Worm (Caenorhabditis elegans) whole organism, L1 larva: ENCODE results near the gene F12A10.9.

Experiments used
- F16B12.6 ChIP-seq: fragments of 150-350 bp; optimal IDR thresholded peaks from 2 replicates; lab custom pipeline; 2014; ENCODE audit warnings: missing biosample characterization, missing genetic modification characterization
- hlh-4 ChIP-seq: sonication (generic microtip); optimal IDR thresholded peaks from 2 replicates; lab custom pipeline; 2016; ENCODE audit warnings: mild to moderate bottlenecking, missing genetic modification characterization, missing compliant biosample characterization
- nhr-71 ChIP-seq: sonication (generic microtip); optimal IDR thresholded peaks from 2 replicates; lab custom pipeline; 2016; ENCODE audit warnings: mild to moderate bottlenecking, missing genetic modification characterization, moderate library complexity, missing compliant biosample characterization
- rnt-1 ChIP-seq: sonication (generic microtip); optimal IDR thresholded peaks from 2 replicates; lab custom pipeline; 2016; ENCODE audit warnings: mild to moderate bottlenecking, missing genetic modification characterization, moderate library complexity, missing compliant biosample characterization
- snu-23 ChIP-seq: sonication (generic microtip); optimal IDR thresholded peaks from 2 replicates; lab custom pipeline; 2016; ENCODE audit warnings: missing genetic modification characterization, missing compliant biosample characterization
- swsn-7 ChIP-seq: sonication (generic microtip); optimal IDR thresholded peaks from 2 replicates; lab custom pipeline; 2016; ENCODE audit warnings: missing genetic modification characterization, missing compliant biosample characterization

Gene F12A10.9

DNA sequence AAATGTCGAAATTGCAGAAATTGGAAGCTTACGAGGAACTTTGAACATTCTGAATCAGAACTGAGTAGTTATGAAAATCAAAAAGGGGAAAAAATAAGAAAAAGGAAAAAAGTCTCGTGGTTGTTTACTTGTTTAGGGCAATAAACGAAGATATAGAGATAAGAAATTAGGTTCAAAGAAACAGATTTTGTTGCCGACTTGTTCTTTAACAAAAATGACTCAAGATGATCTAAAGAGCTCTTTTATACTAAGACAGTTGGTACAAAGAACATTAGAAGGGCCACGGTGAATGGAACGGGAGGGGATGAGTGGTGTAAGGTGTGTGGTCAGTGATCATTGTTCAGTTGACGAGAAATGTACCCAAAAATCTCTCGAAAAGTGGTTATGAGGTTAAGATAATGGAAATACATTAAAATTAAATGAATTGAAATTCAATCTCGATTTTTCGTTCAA is 49.0 kb downstream of the F12A10.9 start, which contains the start of gene acdh-2:
Gene acdh-2 (minus strand): TSS at position 51 of the 453 bp plus-strand sequence.
- TF ChIP-seq snu-23 (GFP tag; lab: Kevin White, UChicago) (peak; percentile 22), hlh-4 (no peak), rnt-1 (tag; lab: Kevin White, UChicago) (no peak), F16B12.6 (tag; lab: Kevin White, UChicago) (no peak), nhr-71 (peak; percentile 51), swsn-7 (tag; lab: Kevin White, UChicago) (no peak)
